Worm (Caenorhabditis elegans): ENCODE data around the gene fip-4.

DNA sequence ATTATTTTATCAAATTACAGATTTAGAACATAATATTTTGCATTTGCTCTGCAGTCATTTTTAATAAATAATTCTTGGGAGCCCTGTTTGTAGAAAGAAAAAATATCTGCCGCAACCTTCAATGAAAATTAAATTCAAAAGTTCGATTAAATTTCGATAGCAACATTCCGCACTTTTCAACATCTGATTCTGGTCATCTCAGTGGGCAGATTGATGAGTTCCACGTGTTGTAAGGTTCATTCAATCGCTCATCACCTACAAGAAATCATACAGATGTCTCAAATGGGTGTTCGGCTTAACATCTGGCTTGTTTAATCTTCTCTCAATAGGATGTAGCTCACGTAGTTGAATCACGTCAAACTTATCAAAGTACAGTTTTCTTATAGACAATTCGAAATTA, 11.1 kb downstream of the fip-4 start:
- TF ChIP-seq pha-4 (tag; optimal IDR thresholded peaks at IDR 0.05) (no peak), nhr-27 (tag; optimal IDR thresholded peaks at IDR 0.05) (no peak), nhr-90 (tag; optimal IDR thresholded peaks at IDR 0.05) (no peak), ceh-91 (GFP tag; IDR thresholded peaks at IDR 0.05) (no peak)
